Fruit fly (Drosophila melanogaster) whole organism, embryonic: ENCODE data around the gene Traf-like.

Experiments used
- Awh ChIP-seq: fragments of 200-800 bp; sonication (Bioruptor generic); IDR thresholded peaks from 2 replicates; pipeline ENCODE4, ENCODE4 v1.3.6; 2022; ENCODE audit warnings: missing biosample characterization, missing genetic modification characterization
- CG10274 ChIP-seq: fragments of 200-800 bp; sonication (Bioruptor generic); optimal IDR thresholded peaks from 3 replicates; lab custom pipeline; 2017; ENCODE audit warnings: missing biosample characterization, mild to moderate bottlenecking, missing genetic modification characterization
- CG10366 ChIP-seq: fragments of 200-800 bp; sonication (Bioruptor generic); IDR thresholded peaks from 2 replicates; pipeline ENCODE4 v1.3.6; 2022; ENCODE audit warnings: missing biosample characterization, missing genetic modification characterization
- CG12391 ChIP-seq: fragments of 200-800 bp; sonication (Bioruptor generic); optimal IDR thresholded peaks from 3 replicates; lab custom pipeline; 2018; ENCODE audit warnings: missing biosample characterization, mild to moderate bottlenecking, missing genetic modification characterization, moderate library complexity
- CG15696 ChIP-seq: fragments of 200-800 bp; sonication (Bioruptor generic); optimal IDR thresholded peaks from 2 replicates; lab custom pipeline; 2019; ENCODE audit warnings: missing biosample characterization, mild to moderate bottlenecking, missing genetic modification characterization, moderate library complexity
- CG17328 ChIP-seq: fragments of 200-800 bp; sonication (Bioruptor generic); IDR thresholded peaks from 2 replicates; pipeline ENCODE4 v1.3.6; 2022; ENCODE audit warnings: missing biosample characterization, missing genetic modification characterization
- CG17359 ChIP-seq: fragments of 200-800 bp; sonication (Bioruptor generic); optimal IDR thresholded peaks from 3 replicates; lab custom pipeline; 2018; ENCODE audit warnings: missing biosample characterization, mild to moderate bottlenecking, missing genetic modification characterization, moderate library complexity
- CG17568 ChIP-seq: fragments of 200-800 bp; sonication (Bioruptor generic); optimal IDR thresholded peaks from 2 replicates; lab custom pipeline; 2018; ENCODE audit warnings: missing biosample characterization, mild to moderate bottlenecking, missing genetic modification characterization, moderate library complexity
- CG17829 ChIP-seq: fragments of 200-800 bp; optimal IDR thresholded peaks from 2 replicates; lab custom pipeline; 2019; ENCODE audit warnings: missing biosample characterization, mild to moderate bottlenecking, missing genetic modification characterization, moderate library complexity
- CG18262 ChIP-seq: fragments of 200-800 bp; optimal IDR thresholded peaks from 3 replicates; lab custom pipeline; 2019; ENCODE audit warnings: missing biosample characterization, mild to moderate bottlenecking, missing genetic modification characterization, moderate library complexity
- CG30403 ChIP-seq: fragments of 200-800 bp; sonication (Bioruptor generic); optimal IDR thresholded peaks from 3 replicates; lab custom pipeline; 2016; ENCODE audit warnings: missing biosample characterization, missing genetic modification characterization
- CG31388 ChIP-seq: fragments of 200-800 bp; sonication (Bioruptor generic); optimal IDR thresholded peaks from 2 replicates; lab custom pipeline; 2016; ENCODE audit warnings: missing biosample characterization, missing genetic modification characterization
- CG43689 ChIP-seq: fragments of 200-800 bp; sonication (Bioruptor generic); IDR thresholded peaks from 2 replicates; pipeline ENCODE4 v1.3.6; 2022; ENCODE audit warnings: missing biosample characterization, missing genetic modification characterization
- CG6272 ChIP-seq: fragments of 200-800 bp; sonication (Bioruptor generic); IDR thresholded peaks from 2 replicates; pipeline ENCODE4 v1.3.6; 2022; ENCODE audit warnings: missing biosample characterization, missing genetic modification characterization
- CG7556 ChIP-seq: fragments of 200-800 bp; sonication (Bioruptor generic); optimal IDR thresholded peaks from 2 replicates; lab custom pipeline; 2017; ENCODE audit warnings: missing biosample characterization, mild to moderate bottlenecking, missing genetic modification characterization
- CG8290 ChIP-seq, 3 experiments: fragments of 200-800 bp; sonication (Bioruptor generic); optimal IDR thresholded peaks; 2 replicates each; lab custom pipeline; 2016 to 2019; ENCODE audit warnings: missing biosample characterization in 3 of 3, missing genetic modification characterization in 3 of 3, mild to moderate bottlenecking in 2 of 3, moderate library complexity in 1 of 3
- Dbx ChIP-seq: fragments of 200-800 bp; sonication (Bioruptor generic); IDR thresholded peaks from 3 replicates; pipeline ENCODE4 v1.3.6; 2022; ENCODE audit warnings: missing biosample characterization, missing genetic modification characterization
- ERR ChIP-seq: fragments of 200-800 bp; sonication (Bioruptor generic); optimal IDR thresholded peaks from 2 replicates; lab custom pipeline; 2016; ENCODE audit warnings: missing biosample characterization, missing genetic modification characterization
- Elba2 ChIP-seq: fragments of 200-800 bp; sonication (Bioruptor generic); optimal IDR thresholded peaks from 3 replicates; lab custom pipeline; 2016; ENCODE audit warnings: missing biosample characterization, missing genetic modification characterization
- GATAe ChIP-seq: fragments of 200-800 bp; sonication (Bioruptor generic); conservative IDR thresholded peaks from 2 replicates; pipeline ENCODE4 v1.3.6; 2022; ENCODE audit warnings: missing biosample characterization, missing genetic modification characterization
- H2.0 ChIP-seq: fragments of 200-800 bp; sonication (Bioruptor generic); IDR thresholded peaks from 2 replicates; pipeline ENCODE4 v1.3.6; 2022; ENCODE audit warnings: missing biosample characterization, missing genetic modification characterization
- HLHmδ ChIP-seq: fragments of 200-800 bp; sonication (Bioruptor generic); optimal IDR thresholded peaks from 2 replicates; lab custom pipeline; 2018; ENCODE audit warnings: missing biosample characterization, mild to moderate bottlenecking, missing genetic modification characterization, moderate library complexity
- Hr39 ChIP-seq: fragments of >200 bp; optimal IDR thresholded peaks from 2 replicates; lab custom pipeline; 2017
- Hsf ChIP-seq: fragments of 200-800 bp; sonication (Bioruptor generic); optimal IDR thresholded peaks from 3 replicates; lab custom pipeline; 2016; ENCODE audit warnings: missing biosample characterization, missing genetic modification characterization
- MBD-R2 ChIP-seq: fragments of 200-800 bp; sonication (Bioruptor generic); IDR thresholded peaks from 2 replicates; pipeline ENCODE4 v1.3.6; 2022; ENCODE audit warnings: missing biosample characterization, missing genetic modification characterization
- Ptx1 ChIP-seq: fragments of 200-800 bp; sonication (Bioruptor generic); IDR thresholded peaks from 2 replicates; pipeline ENCODE4 v1.3.6; 2022; ENCODE audit warnings: missing biosample characterization, missing genetic modification characterization
- ab ChIP-seq: fragments of 200-800 bp; sonication (Bioruptor generic); optimal IDR thresholded peaks from 2 replicates; lab custom pipeline; 2016; ENCODE audit warnings: missing biosample characterization, missing genetic modification characterization
- abd-A ChIP-seq: fragments of 200-800 bp; sonication (Bioruptor generic); optimal IDR thresholded peaks from 3 replicates; lab custom pipeline; 2019; ENCODE audit warnings: missing biosample characterization, mild to moderate bottlenecking, missing genetic modification characterization, moderate library complexity
- ap ChIP-seq: fragments of 200-800 bp; sonication (Bioruptor generic); IDR thresholded peaks from 2 replicates; pipeline ENCODE4 v1.3.6; 2022; ENCODE audit warnings: missing biosample characterization, missing genetic modification characterization
- bsh ChIP-seq, 2 experiments: fragments of 200-800 bp; sonication (Bioruptor generic); optimal IDR thresholded peaks; 2 replicates each; lab custom pipeline; 2017 to 2018; ENCODE audit warnings: mild to moderate bottlenecking in 2 of 2, missing biosample characterization in 2 of 2, missing genetic modification characterization in 2 of 2, moderate library complexity in 1 of 2
- fd3F ChIP-seq: fragments of 200-800 bp; sonication (Bioruptor generic); optimal IDR thresholded peaks from 2 replicates; lab custom pipeline; 2018; ENCODE audit warnings: missing biosample characterization, mild to moderate bottlenecking, missing genetic modification characterization, moderate library complexity
- fu2 ChIP-seq: fragments of 200-800 bp; sonication (Bioruptor generic); optimal IDR thresholded peaks from 2 replicates; lab custom pipeline; 2016; ENCODE audit warnings: missing biosample characterization, missing genetic modification characterization
- grau ChIP-seq: fragments of 200-800 bp; optimal IDR thresholded peaks from 3 replicates; lab custom pipeline; 2019; ENCODE audit warnings: missing biosample characterization, mild to moderate bottlenecking, missing genetic modification characterization, moderate library complexity
- ken ChIP-seq: fragments of 200-800 bp; sonication (Bioruptor generic); IDR thresholded peaks from 3 replicates; pipeline ENCODE4 v1.3.6; 2022; ENCODE audit warnings: missing biosample characterization, missing genetic modification characterization
- odd ChIP-seq: fragments of 200-800 bp; sonication (Bioruptor generic); optimal IDR thresholded peaks from 2 replicates; lab custom pipeline; 2017; ENCODE audit warnings: missing biosample characterization, mild to moderate bottlenecking, missing genetic modification characterization
- pros ChIP-seq: fragments of 200-800 bp; sonication (Bioruptor generic); optimal IDR thresholded peaks from 3 replicates; lab custom pipeline; 2019; ENCODE audit warnings: missing biosample characterization, mild to moderate bottlenecking, missing genetic modification characterization, moderate library complexity
- row ChIP-seq: fragments of 200-800 bp; sonication (Bioruptor generic); IDR thresholded peaks from 3 replicates; pipeline ENCODE4 v1.3.6; 2022; ENCODE audit warnings: missing biosample characterization, missing genetic modification characterization
- schlank ChIP-seq: fragments of 200-800 bp; sonication (Bioruptor generic); optimal IDR thresholded peaks from 2 replicates; lab custom pipeline; 2018; ENCODE audit warnings: missing biosample characterization, mild to moderate bottlenecking, missing genetic modification characterization
- sd ChIP-seq: fragments of 200-800 bp; sonication (Bioruptor generic); optimal IDR thresholded peaks from 3 replicates; lab custom pipeline; 2018; ENCODE audit warnings: missing biosample characterization, mild to moderate bottlenecking, missing genetic modification characterization, moderate library complexity
- sens-2 ChIP-seq: fragments of 200-800 bp; sonication (Bioruptor generic); IDR thresholded peaks from 2 replicates; pipeline ENCODE4 v1.3.6; 2022; ENCODE audit warnings: missing biosample characterization, missing genetic modification characterization
- slp2 ChIP-seq: fragments of 200-800 bp; sonication (Bioruptor generic); optimal IDR thresholded peaks from 2 replicates; lab custom pipeline; 2016; ENCODE audit warnings: missing biosample characterization, missing genetic modification characterization
- stc ChIP-seq: fragments of 200-800 bp; sonication (Bioruptor generic); IDR thresholded peaks from 2 replicates; pipeline ENCODE4 v1.3.6; 2022; ENCODE audit warnings: missing biosample characterization, missing genetic modification characterization
- stwl ChIP-seq: fragments of 200-800 bp; sonication (Bioruptor generic); optimal IDR thresholded peaks from 3 replicates; lab custom pipeline; 2018; ENCODE audit warnings: missing biosample characterization, mild to moderate bottlenecking, missing genetic modification characterization, moderate library complexity
- tap ChIP-seq: fragments of 200-800 bp; optimal IDR thresholded peaks from 3 replicates; lab custom pipeline; 2019; ENCODE audit warnings: missing biosample characterization, mild to moderate bottlenecking, missing genetic modification characterization, moderate library complexity
- tin ChIP-seq: fragments of 200-800 bp; sonication (Bioruptor generic); optimal IDR thresholded peaks from 3 replicates; lab custom pipeline; 2016; ENCODE audit warnings: missing biosample characterization, missing genetic modification characterization
- tna ChIP-seq: fragments of 200-800 bp; sonication (Bioruptor generic); IDR thresholded peaks from 2 replicates; pipeline ENCODE4 v1.3.6; 2022; ENCODE audit warnings: missing biosample characterization, missing genetic modification characterization; ENCODE audit not compliant: partially characterized antibody
- ttk ChIP-seq: fragments of 200-800 bp; sonication (Bioruptor generic); IDR thresholded peaks from 2 replicates; pipeline ENCODE4 v2.1.2; 2022; ENCODE audit warnings: missing biosample characterization, missing genetic modification characterization
- zf30C ChIP-seq: fragments of 200-800 bp; sonication (Bioruptor generic); optimal IDR thresholded peaks from 3 replicates; lab custom pipeline; 2018; ENCODE audit warnings: missing biosample characterization, mild to moderate bottlenecking, missing genetic modification characterization

Traf-like gene

dm6 chrX:16414451-16415368 is at the start of gene Traf-like (continued):
- TF ChIP-seq Elba2 (GFP tag; lab: Kevin White, UChicago) = no peak
- no peak for TF ChIP-seq MBD-R2 (GFP tag; lab: Robert Waterston, UW)
- no peak for TF ChIP-seq CG31388 (GFP tag; lab: Kevin White, UChicago)
- TF ChIP-seq abd-A (tag; lab: Kevin White, UChicago) = no peak
- TF ChIP-seq CG7556 (GFP tag; lab: Kevin White, UChicago) = no peak
- no peak for TF ChIP-seq schlank (tag; lab: Kevin White, UChicago)
- TF ChIP-seq ab (GFP tag; lab: Kevin White, UChicago) = no peak
- TF ChIP-seq CG10274 (GFP tag; lab: Kevin White, UChicago) = peak; percentile 5
- TF ChIP-seq Awh (GFP tag; lab: Robert Waterston, UW) = 0 out of 2 replicates have a peak, but pooled peaks have one; percentile 22
- TF ChIP-seq CG10366 (GFP tag; lab: Robert Waterston, UW) = peak; percentile 40; the same call in 1 of the 2 replicates
- no peak for TF ChIP-seq tna (GFP tag; lab: Robert Waterston, UW)
- TF ChIP-seq GATAe (GFP tag; lab: Robert Waterston, UW) = no peak
- peak; percentile 96 for TF ChIP-seq sd (tag; lab: Kevin White, UChicago)
- TF ChIP-seq ERR (GFP tag; lab: Kevin White, UChicago) = no peak
- no peak for TF ChIP-seq Hr39 (lab: Kevin White, UChicago)
- no peak for TF ChIP-seq CG43689 (GFP tag; lab: Robert Waterston, UW)
- no peak for TF ChIP-seq pros (GFP tag; lab: Kevin White, UChicago)
- TF ChIP-seq Dbx = no peak
- TF ChIP-seq CG15696 (tag; lab: Kevin White, UChicago) = no peak
- TF ChIP-seq ken (GFP tag; lab: Robert Waterston, UW) = 0 out of 3 replicates have a peak, but pooled peaks have one; percentile 32
- no peak for TF ChIP-seq odd
- TF ChIP-seq CG8290 (GFP tag; optimal IDR thresholded peaks at IDR 0.05; lab: Kevin White, UChicago) = no peak
- TF ChIP-seq CG8290 (tag; optimal IDR thresholded peaks at IDR 0.05; lab: Kevin White, UChicago) = no peak
- TF ChIP-seq ap (GFP tag; lab: Robert Waterston, UW) = no peak
- 0 out of 2 replicates have a peak, but pooled peaks have one; percentile 28 for TF ChIP-seq stc (GFP tag; lab: Robert Waterston, UW)
- TF ChIP-seq sens-2 (GFP tag; lab: Robert Waterston, UW) = 0 out of 2 replicates have a peak, but pooled peaks have one; percentile 18
- TF ChIP-seq tin (GFP tag; lab: Kevin White, UChicago) = no peak
- peak; percentile 48; the same call in 2 of the 3 replicates for TF ChIP-seq row (GFP tag; lab: Robert Waterston, UW)
- TF ChIP-seq fu2 (GFP tag; lab: Kevin White, UChicago) = no peak
- TF ChIP-seq HLHmδ = no peak
- TF ChIP-seq tap = peak; percentile 27
- peak; percentile 5 for TF ChIP-seq CG30403 (GFP tag; lab: Kevin White, UChicago)
- TF ChIP-seq fd3F (GFP tag; lab: Kevin White, UChicago) = no peak
- no peak for TF ChIP-seq stwl (tag; lab: Kevin White, UChicago)
- no peak for TF ChIP-seq H2.0 (GFP tag; lab: Robert Waterston, UW)
- no peak for TF ChIP-seq CG17568 (GFP tag; lab: Kevin White, UChicago)
- peak in 1 of 2 experiments; percentile 47 for TF ChIP-seq bsh (GFP tag; optimal IDR thresholded peaks at IDR 0.05; lab: Kevin White, UChicago)
- TF ChIP-seq ttk (GFP tag; lab: Robert Waterston, UW) = no peak
- TF ChIP-seq CG17328 (GFP tag; lab: Robert Waterston, UW) = peak; percentile 11; the same call in 1 of the 2 replicates
- peak; percentile 38 for TF ChIP-seq CG12391 (tag; lab: Kevin White, UChicago)
- TF ChIP-seq CG6272 (GFP tag; lab: Robert Waterston, UW) = no peak
- TF ChIP-seq CG17829 = peak; percentile 1
- TF ChIP-seq Hsf (GFP tag; lab: Kevin White, UChicago) = no peak
- peak; percentile 33; the same call in 1 of the 2 replicates for TF ChIP-seq Ptx1 (GFP tag; lab: Robert Waterston, UW)
- TF ChIP-seq slp2 (GFP tag; lab: Kevin White, UChicago) = no peak
- peak; percentile 16 for TF ChIP-seq zf30C (GFP tag; lab: Kevin White, UChicago)
- TF ChIP-seq grau (tag; lab: Kevin White, UChicago) = peak; percentile 14
- TF ChIP-seq CG18262 (tag; lab: Kevin White, UChicago) = peak; percentile 12
- TF ChIP-seq CG17359 = peak; percentile 49
